Worm (Caenorhabditis elegans) whole organism, late embryonic: ENCODE data around the gene scrm-5.

ENCODE experiments used
- hlh-15 ChIP-seq: sonication (generic microtip); optimal IDR thresholded peaks from 2 replicates; lab custom pipeline; 2016; ENCODE audit warnings: missing genetic modification characterization, missing compliant biosample characterization
- nhr-11 ChIP-seq: fragments of 150-350 bp; optimal IDR thresholded peaks from 2 replicates; lab custom pipeline; 2014; ENCODE audit warnings: missing biosample characterization, missing genetic modification characterization

DNA sequence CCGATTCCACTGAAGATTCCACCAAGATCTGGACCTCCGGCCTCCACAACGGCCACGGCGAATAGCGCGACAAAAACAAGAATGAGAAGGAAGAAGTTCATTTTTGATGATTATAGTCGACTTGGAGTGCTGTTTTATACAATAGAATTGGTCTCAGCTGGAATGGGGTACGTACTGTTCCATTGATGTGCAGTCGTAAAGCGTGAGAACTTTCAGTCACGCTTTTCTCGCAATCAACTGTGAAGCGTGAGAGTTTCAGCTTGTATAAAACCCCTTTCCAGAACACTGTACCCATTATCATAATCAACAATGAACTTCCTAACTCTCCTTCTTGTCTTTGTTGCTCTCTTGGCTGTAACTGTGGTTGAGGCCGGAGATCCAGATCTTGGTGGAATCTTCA, 46.6 kb upstream of the scrm-5 start, which contains the start of the genes F49F1.4 and F49F1.2:
- TF ChIP-seq nhr-11 (tag; lab: Kevin White, UChicago) = no peak
- TF ChIP-seq hlh-15 = no peak
